Worm (Caenorhabditis elegans) whole organism, late embryonic: ENCODE results near the gene F22E5.6.
"Not testable (repeated sequence)": the region's sequence is repeated elsewhere in the genome, so short reads cannot be mapped to it uniquely, and the experiment has no call there.

Experiments
- K02D7.2 ChIP-seq: sonication (generic microtip); optimal IDR thresholded peaks from 2 replicates; lab custom pipeline; 2017; ENCODE audit warnings: mild to moderate bottlenecking, missing genetic modification characterization, missing compliant biosample characterization
- ama-1 ChIP-seq: fragments of 150-350 bp; optimal IDR thresholded peaks from 2 replicates; lab custom pipeline; 2014
- elt-2 ChIP-seq: sonication (generic microtip); optimal IDR thresholded peaks from 2 replicates; lab custom pipeline; 2016; ENCODE audit warnings: missing genetic modification reagents, missing genetic modification characterization, missing compliant biosample characterization
- ets-4 ChIP-seq: sonication (generic microtip); optimal IDR thresholded peaks from 2 replicates; lab custom pipeline; 2016; ENCODE audit warnings: missing genetic modification characterization, missing compliant biosample characterization
- odd-2 ChIP-seq: sonication (generic microtip); optimal IDR thresholded peaks from 2 replicates; lab custom pipeline; 2017; ENCODE audit warnings: antibody characterized with exemption, mild to moderate bottlenecking, missing genetic modification characterization, missing compliant biosample characterization
- rnt-1 ChIP-seq: sonication (generic microtip); optimal IDR thresholded peaks from 2 replicates; lab custom pipeline; 2016; ENCODE audit warnings: missing genetic modification characterization, missing compliant biosample characterization
- sox-4 ChIP-seq: sonication (generic microtip); optimal IDR thresholded peaks from 2 replicates; lab custom pipeline; 2017; ENCODE audit warnings: mild to moderate bottlenecking, missing genetic modification characterization, inconsistent platforms, missing compliant biosample characterization

DNA sequence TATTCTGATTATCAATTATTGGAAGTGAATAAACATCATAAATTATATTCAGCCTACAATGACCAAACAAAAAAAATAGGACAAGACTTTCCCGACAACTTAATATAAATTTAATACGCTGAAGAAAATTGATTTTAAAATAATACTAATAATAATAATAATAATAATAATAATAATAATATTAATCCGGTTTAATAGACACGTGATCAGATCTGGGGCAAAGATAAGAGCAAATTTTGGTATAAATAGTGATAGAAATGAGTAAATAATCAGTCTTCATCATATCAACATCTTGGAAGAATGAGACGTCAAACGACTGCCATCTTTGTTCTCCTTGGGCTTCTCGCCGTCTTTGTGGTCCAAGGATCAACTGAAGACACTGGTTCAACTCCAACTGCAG, 30.5 kb upstream of the F22E5.6 start, which contains the start of gene msrp-6:
- TF ChIP-seq ama-1 (lab: Kevin White, UChicago); rnt-1 (tag; lab: Kevin White, UChicago); elt-2 (tag; lab: Kevin White, UChicago); ets-4 (tag; lab: Kevin White, UChicago); K02D7.2 (tag; lab: Kevin White, UChicago); sox-4 (tag; lab: Kevin White, UChicago); odd-2 (tag; lab: Kevin White, UChicago): not testable (repeated sequence)
